Fruit fly (Drosophila melanogaster) whole organism, embryonic: ENCODE results near the gene be.

Experiments used
- Atf6 ChIP-seq: fragments of 200-800 bp; sonication (Bioruptor generic); IDR thresholded peaks from 2 replicates; pipeline ENCODE4 v1.3.6; 2022; ENCODE audit warnings: missing biosample characterization, missing genetic modification characterization
- CG10979 ChIP-seq: fragments of 200-800 bp; sonication (Bioruptor generic); optimal IDR thresholded peaks from 2 replicates; lab custom pipeline; 2018; ENCODE audit warnings: missing biosample characterization, mild to moderate bottlenecking, missing genetic modification characterization, moderate library complexity
- CG11085 ChIP-seq: fragments of 200-800 bp; sonication (Bioruptor generic); IDR thresholded peaks from 2 replicates; pipeline ENCODE4 v1.3.6; 2022; ENCODE audit warnings: missing biosample characterization, missing genetic modification characterization
- CG11504 ChIP-seq: fragments of 200-800 bp; sonication (Bioruptor generic); optimal IDR thresholded peaks from 3 replicates; lab custom pipeline; 2019; ENCODE audit warnings: missing biosample characterization, mild to moderate bottlenecking, missing genetic modification characterization, moderate library complexity
- CG11696 ChIP-seq: fragments of 200-800 bp; sonication (Bioruptor generic); IDR thresholded peaks from 2 replicates; pipeline ENCODE4 v1.3.6; 2022; ENCODE audit warnings: missing biosample characterization, missing genetic modification characterization
- CG1233 ChIP-seq: fragments of 200-800 bp; sonication (Bioruptor generic); optimal IDR thresholded peaks from 4 replicates; lab custom pipeline; 2018; ENCODE audit warnings: missing biosample characterization, mild to moderate bottlenecking, missing genetic modification characterization
- CG18476 ChIP-seq: fragments of 200-800 bp; sonication (Bioruptor generic); optimal IDR thresholded peaks from 2 replicates; lab custom pipeline; 2016; ENCODE audit warnings: missing biosample characterization, mild to moderate bottlenecking, missing genetic modification characterization
- CG3065 ChIP-seq: fragments of 200-800 bp; sonication (Bioruptor generic); optimal IDR thresholded peaks from 2 replicates; lab custom pipeline; 2016; ENCODE audit warnings: missing biosample characterization, missing genetic modification characterization
- CG31224 ChIP-seq: fragments of 200-800 bp; sonication (Bioruptor generic); IDR thresholded peaks from 2 replicates; pipeline ENCODE4 v1.3.6; 2022; ENCODE audit warnings: missing biosample characterization, missing genetic modification characterization
- CG31365 ChIP-seq: fragments of 200-800 bp; sonication (Bioruptor generic); optimal IDR thresholded peaks from 2 replicates; lab custom pipeline; 2018; ENCODE audit warnings: missing biosample characterization, mild to moderate bottlenecking, missing genetic modification characterization
- CG31441 ChIP-seq: fragments of 200-800 bp; sonication (Bioruptor generic); IDR thresholded peaks from 2 replicates; pipeline ENCODE4 v1.3.6; 2022; ENCODE audit warnings: missing biosample characterization, missing genetic modification characterization
- CG32532 ChIP-seq: fragments of 200-800 bp; sonication (Bioruptor generic); IDR thresholded peaks from 2 replicates; pipeline ENCODE4 v1.3.6; 2022; ENCODE audit warnings: missing biosample characterization, missing genetic modification characterization
- CG33557 ChIP-seq: fragments of 200-800 bp; sonication (Bioruptor generic); optimal IDR thresholded peaks from 2 replicates; lab custom pipeline; 2019; ENCODE audit warnings: missing biosample characterization, mild to moderate bottlenecking, missing genetic modification characterization, moderate library complexity
- CG34376 ChIP-seq: fragments of 200-800 bp; sonication (Bioruptor generic); optimal IDR thresholded peaks from 2 replicates; lab custom pipeline; 2018; ENCODE audit warnings: missing biosample characterization, mild to moderate bottlenecking, missing genetic modification characterization
- CG3847 ChIP-seq: fragments of 200-800 bp; sonication (Bioruptor generic); IDR thresholded peaks from 2 replicates; pipeline ENCODE4 v1.3.6; 2022; ENCODE audit warnings: missing biosample characterization, missing genetic modification characterization
- CG4730 ChIP-seq: fragments of 200-800 bp; sonication (Bioruptor generic); IDR thresholded peaks from 2 replicates; pipeline ENCODE4 v1.3.6; 2022; ENCODE audit warnings: missing biosample characterization, missing genetic modification characterization
- CG8281 ChIP-seq: fragments of 200-800 bp; sonication (Bioruptor generic); optimal IDR thresholded peaks from 2 replicates; lab custom pipeline; 2018; ENCODE audit warnings: missing biosample characterization, mild to moderate bottlenecking, missing genetic modification characterization, moderate library complexity
- CG8388 ChIP-seq: fragments of 200-800 bp; sonication (Bioruptor generic); optimal IDR thresholded peaks from 2 replicates; lab custom pipeline; 2019; ENCODE audit warnings: missing biosample characterization, mild to moderate bottlenecking, missing genetic modification characterization, moderate library complexity
- CG8765 ChIP-seq: fragments of 200-800 bp; sonication (Bioruptor generic); IDR thresholded peaks from 2 replicates; pipeline ENCODE4 v1.3.6; 2022; ENCODE audit warnings: missing biosample characterization, missing genetic modification characterization
- CG9797 ChIP-seq: fragments of 200-800 bp; sonication (Bioruptor generic); optimal IDR thresholded peaks from 3 replicates; lab custom pipeline; 2018; ENCODE audit warnings: missing biosample characterization, mild to moderate bottlenecking, missing genetic modification characterization
- CG9932 ChIP-seq: fragments of 200-800 bp; sonication (Bioruptor generic); IDR thresholded peaks from 2 replicates; pipeline ENCODE4 v1.3.6; 2022; ENCODE audit warnings: missing biosample characterization, missing genetic modification characterization
- CrebB ChIP-seq: fragments of 200-800 bp; sonication (Bioruptor generic); optimal IDR thresholded peaks from 3 replicates; lab custom pipeline; 2018; ENCODE audit warnings: missing biosample characterization, mild to moderate bottlenecking, missing genetic modification characterization
- D19A ChIP-seq: fragments of 200-800 bp; optimal IDR thresholded peaks from 3 replicates; lab custom pipeline; 2019; ENCODE audit warnings: missing biosample characterization, mild to moderate bottlenecking, missing genetic modification characterization, moderate library complexity
- Dip2 ChIP-seq: fragments of 200-800 bp; sonication (Bioruptor generic); IDR thresholded peaks from 2 replicates; pipeline ENCODE4 v1.3.6; 2022; ENCODE audit warnings: missing biosample characterization, missing genetic modification characterization
- Elba2 ChIP-seq: fragments of 200-800 bp; sonication (Bioruptor generic); optimal IDR thresholded peaks from 3 replicates; lab custom pipeline; 2016; ENCODE audit warnings: missing biosample characterization, missing genetic modification characterization
- Ets65A ChIP-seq: fragments of 200-800 bp; sonication (Bioruptor generic); peaks from one replicate; lab custom pipeline; 2016; ENCODE audit warnings: missing biosample characterization, missing genetic modification characterization
- H15 ChIP-seq: fragments of 200-800 bp; sonication (Bioruptor generic); IDR thresholded peaks from 3 replicates; pipeline ENCODE4 v1.3.6; 2022; ENCODE audit warnings: missing biosample characterization, missing genetic modification characterization
- Hand ChIP-seq: fragments of 200-800 bp; sonication (Bioruptor generic); optimal IDR thresholded peaks from 2 replicates; lab custom pipeline; 2017; ENCODE audit warnings: mild to moderate bottlenecking, missing biosample characterization, missing genetic modification reagents, missing genetic modification characterization
- Hr39 ChIP-seq: fragments of >200 bp; optimal IDR thresholded peaks from 2 replicates; lab custom pipeline; 2017
- Meics ChIP-seq: fragments of 200-800 bp; sonication (Bioruptor generic); optimal IDR thresholded peaks from 2 replicates; lab custom pipeline; 2017; ENCODE audit warnings: missing biosample characterization, mild to moderate bottlenecking, missing genetic modification characterization
- NC2α ChIP-seq: fragments of 200-800 bp; sonication (Bioruptor generic); optimal IDR thresholded peaks from 2 replicates; lab custom pipeline; 2016; ENCODE audit warnings: missing biosample characterization, missing genetic modification characterization
- Ptx1 ChIP-seq: fragments of 200-800 bp; sonication (Bioruptor generic); IDR thresholded peaks from 2 replicates; pipeline ENCODE4 v1.3.6; 2022; ENCODE audit warnings: missing biosample characterization, missing genetic modification characterization
- Trl ChIP-seq, 3 experiments: fragments of >200 bp in 2 of 3; fragments of 200-800 bp in 1 of 3; sonication (Bioruptor generic) in 1 of 3; optimal IDR thresholded peaks; 2 replicates in 1 of 3; 3 replicates in 2 of 3; lab custom pipeline; 2016 to 2017; ENCODE audit warnings: missing biosample characterization in 1 of 3, missing genetic modification characterization in 1 of 3
- Xrp1 ChIP-seq: fragments of 200-800 bp; sonication (Bioruptor generic); IDR thresholded peaks from 2 replicates; pipeline ENCODE4 v1.3.6; 2022; ENCODE audit warnings: missing biosample characterization, missing genetic modification characterization
- ac ChIP-seq: fragments of 200-800 bp; sonication (Bioruptor generic); optimal IDR thresholded peaks from 3 replicates; lab custom pipeline; 2017; ENCODE audit warnings: missing biosample characterization, mild to moderate bottlenecking, missing genetic modification characterization
- bcd ChIP-seq: fragments of 200-800 bp; sonication (Bioruptor generic); optimal IDR thresholded peaks from 2 replicates; lab custom pipeline; 2017; ENCODE audit warnings: missing biosample characterization, mild to moderate bottlenecking, missing genetic modification characterization
- corto ChIP-seq: fragments of 200-800 bp; sonication (Bioruptor generic); optimal IDR thresholded peaks from 2 replicates; lab custom pipeline; 2016; ENCODE audit warnings: missing biosample characterization, mild to moderate bottlenecking, missing genetic modification characterization, moderate library complexity
- da ChIP-seq: fragments of 200-800 bp; sonication (Bioruptor generic); optimal IDR thresholded peaks from 2 replicates; lab custom pipeline; 2016; ENCODE audit warnings: missing biosample characterization, missing genetic modification characterization
- ewg ChIP-seq: fragments of 200-800 bp; sonication (Bioruptor generic); optimal IDR thresholded peaks from 3 replicates; lab custom pipeline; 2017; ENCODE audit warnings: mild to moderate bottlenecking, missing biosample characterization, missing genetic modification reagents, missing genetic modification characterization
- fd96Cb ChIP-seq: fragments of 200-800 bp; sonication (Bioruptor generic); optimal IDR thresholded peaks from 2 replicates; lab custom pipeline; 2018; ENCODE audit warnings: missing biosample characterization, mild to moderate bottlenecking, missing genetic modification characterization, moderate library complexity
- mld ChIP-seq: fragments of 200-800 bp; sonication (Bioruptor generic); IDR thresholded peaks from 3 replicates; pipeline ENCODE4 v1.3.6; 2022; ENCODE audit warnings: missing biosample characterization, missing genetic modification characterization; ENCODE audit not compliant: partially characterized antibody
- nerfin-2 ChIP-seq: fragments of 200-800 bp; sonication (Bioruptor generic); IDR thresholded peaks from 2 replicates; pipeline ENCODE4 v1.3.6; 2022; ENCODE audit warnings: missing biosample characterization, missing genetic modification characterization; ENCODE audit not compliant: partially characterized antibody
- prd ChIP-seq, 3 experiments: fragments of >200 bp in 2 of 3; fragments of 200-800 bp in 1 of 3; sonication (Bioruptor generic) in 1 of 3; optimal IDR thresholded peaks in 2 of 3; IDR thresholded peaks in 1 of 3; 2 replicates in 2 of 3; 3 replicates in 1 of 3; pipeline versions ENCODE4 v1.3.6 to Lab custom; 2017 to 2022; ENCODE audit warnings: missing biosample characterization in 1 of 3, missing genetic modification characterization in 1 of 3
- row ChIP-seq: fragments of 200-800 bp; sonication (Bioruptor generic); IDR thresholded peaks from 3 replicates; pipeline ENCODE4 v1.3.6; 2022; ENCODE audit warnings: missing biosample characterization, missing genetic modification characterization
- slbo ChIP-seq: fragments of 200-800 bp; sonication (Bioruptor generic); IDR thresholded peaks from 2 replicates; pipeline ENCODE4 v1.3.6; 2022; ENCODE audit warnings: missing biosample characterization, missing genetic modification characterization
- tgo ChIP-seq: fragments of 200-800 bp; sonication (Bioruptor generic); IDR thresholded peaks from 3 replicates; pipeline ENCODE4 v1.3.6; 2022; ENCODE audit warnings: missing biosample characterization, missing genetic modification characterization
- vnd ChIP-seq: fragments of 200-800 bp; sonication (Bioruptor generic); IDR thresholded peaks from 3 replicates; pipeline ENCODE4 v1.3.6; 2022; ENCODE audit warnings: missing biosample characterization, missing genetic modification characterization; ENCODE audit not compliant: partially characterized antibody
- yki ChIP-seq: fragments of >200 bp; optimal IDR thresholded peaks from 3 replicates; lab custom pipeline; 2018
- zfh1 ChIP-seq: fragments of 200-800 bp; sonication (Bioruptor generic); IDR thresholded peaks from 3 replicates; pipeline ENCODE4 v1.3.6; 2022; ENCODE audit warnings: missing biosample characterization, missing genetic modification characterization

The be gene

DNA sequence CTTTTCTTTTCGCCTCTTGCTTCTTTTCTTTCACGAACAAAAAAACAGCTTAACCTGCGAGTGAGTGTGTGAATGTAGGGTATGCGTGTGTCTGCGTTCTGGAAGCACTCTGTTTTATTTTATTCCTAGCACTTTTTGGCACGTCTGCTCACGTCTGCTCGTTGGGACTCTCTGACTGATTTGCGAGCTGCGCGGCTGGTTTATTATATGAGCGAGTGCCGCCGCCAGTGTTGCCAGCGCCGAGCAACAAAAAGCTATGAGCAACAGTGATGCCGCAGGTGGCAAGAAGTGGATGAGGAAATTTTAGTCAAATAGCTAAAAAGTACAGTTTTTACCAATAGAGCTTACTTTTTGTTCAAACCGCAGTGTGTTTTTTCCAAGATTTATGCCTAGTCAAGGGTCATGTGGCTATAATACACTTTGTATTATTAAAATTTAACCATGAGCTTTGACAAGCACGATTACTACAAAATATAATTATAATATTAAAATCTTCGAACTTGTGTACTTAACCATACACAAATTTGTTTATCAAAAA lies 51.9 kb downstream of the be start, which contains the start of gene Lsd-2 (continued):
- TF ChIP-seq fd96Cb (no peak), CG9797 (GFP tag; lab: Kevin White, UChicago) (no peak), ewg (GFP tag; lab: Kevin White, UChicago) (no peak), Hand (GFP tag; lab: Kevin White, UChicago) (no peak), D19A (tag; lab: Kevin White, UChicago) (peak; percentile 97), CG3065 (no peak), CG31365 (no peak), Dip2 (GFP tag; lab: Robert Waterston, UW) (no peak), CG3847 (GFP tag; lab: Robert Waterston, UW) (0 out of 2 replicates have a peak, but pooled peaks have one; percentile 11), Hr39 (lab: Kevin White, UChicago) (no peak), CG10979 (tag; lab: Kevin White, UChicago) (no peak), mld (GFP tag; lab: Robert Waterston, UW) (no peak), Elba2 (GFP tag; lab: Kevin White, UChicago) (no peak), da (no peak), NC2α (GFP tag; lab: Kevin White, UChicago) (peak; percentile 11), CG18476 (no peak), CG8765 (GFP tag; lab: Robert Waterston, UW) (no peak), CG33557 (GFP tag; lab: Kevin White, UChicago) (no peak), corto (GFP tag; lab: Kevin White, UChicago) (no peak), CG11085 (GFP tag; lab: Robert Waterston, UW) (no peak), nerfin-2 (GFP tag; lab: Robert Waterston, UW) (no peak), bcd (GFP tag; lab: Kevin White, UChicago) (no peak), tgo (GFP tag; lab: Robert Waterston, UW) (no peak), Meics (GFP tag; lab: Kevin White, UChicago) (no peak), CG34376 (peak; percentile 16), CG1233 (GFP tag; lab: Kevin White, UChicago) (no peak), CG31224 (no peak), prd (optimal IDR thresholded peaks at IDR 0.05; lab: Kevin White, UChicago) (no peak), prd (GFP tag; IDR thresholded peaks at IDR 0.05; lab: Robert Waterston, UW) (peak; percentile 39; the same call in 2 of the 3 replicates), H15 (GFP tag; lab: Robert Waterston, UW) (no peak), yki (lab: Kevin White, UChicago) (no peak), Atf6 (GFP tag; lab: Robert Waterston, UW) (no peak), vnd (no peak)

- peak; percentile 23 for TF ChIP-seq yki (lab: Kevin White, UChicago)
- peak; percentile 22; the same call in 1 of the 2 replicates for TF ChIP-seq Xrp1 (GFP tag; lab: Robert Waterston, UW)
- TF ChIP-seq ac (GFP tag; lab: Kevin White, UChicago) = no peak
- peak; percentile 65 for TF ChIP-seq CG8388 (GFP tag; lab: Kevin White, UChicago)
- TF ChIP-seq Ptx1 (GFP tag; lab: Robert Waterston, UW) = peak; percentile 22; the same call in 1 of the 2 replicates
- TF ChIP-seq CG4730 (GFP tag; lab: Robert Waterston, UW) = peak; percentile 37; the same call in 1 of the 2 replicates
- TF ChIP-seq CrebB (tag; lab: Kevin White, UChicago) = no peak
- 0 out of 3 replicates have a peak, but pooled peaks have one; percentile 41 for TF ChIP-seq row (GFP tag; lab: Robert Waterston, UW)
- no peak for TF ChIP-seq CG31441 (GFP tag; lab: Robert Waterston, UW)
- TF ChIP-seq CG11504 (tag; lab: Kevin White, UChicago) = peak; percentile 88
- TF ChIP-seq Ets65A (GFP tag; lab: Kevin White, UChicago) = no peak
- TF ChIP-seq Trl (optimal IDR thresholded peaks at IDR 0.05; lab: Kevin White, UChicago) = peak; percentile 60 to 68
- TF ChIP-seq Trl (GFP tag; optimal IDR thresholded peaks at IDR 0.05; lab: Kevin White, UChicago) = no peak
- TF ChIP-seq slbo (GFP tag; lab: Robert Waterston, UW) = peak; percentile 36; the same call in 1 of the 2 replicates
- no peak for TF ChIP-seq CG11696
- TF ChIP-seq CG8281 (tag; lab: Kevin White, UChicago) = no peak
- peak; percentile 15; the same call in 1 of the 2 replicates for TF ChIP-seq CG9932 (GFP tag; lab: Robert Waterston, UW)
- peak; percentile 52; the same call in 1 of the 2 replicates for TF ChIP-seq CG32532 (GFP tag; lab: Robert Waterston, UW)
- no peak for TF ChIP-seq zfh1 (GFP tag; lab: Robert Waterston, UW)
Measured at dm6 chrX:15076606-15077005, 52.4 kb downstream of the be start.
